Fruit fly (Drosophila melanogaster): ENCODE data around the gene CG3473.

The CG3473 gene

DNA sequence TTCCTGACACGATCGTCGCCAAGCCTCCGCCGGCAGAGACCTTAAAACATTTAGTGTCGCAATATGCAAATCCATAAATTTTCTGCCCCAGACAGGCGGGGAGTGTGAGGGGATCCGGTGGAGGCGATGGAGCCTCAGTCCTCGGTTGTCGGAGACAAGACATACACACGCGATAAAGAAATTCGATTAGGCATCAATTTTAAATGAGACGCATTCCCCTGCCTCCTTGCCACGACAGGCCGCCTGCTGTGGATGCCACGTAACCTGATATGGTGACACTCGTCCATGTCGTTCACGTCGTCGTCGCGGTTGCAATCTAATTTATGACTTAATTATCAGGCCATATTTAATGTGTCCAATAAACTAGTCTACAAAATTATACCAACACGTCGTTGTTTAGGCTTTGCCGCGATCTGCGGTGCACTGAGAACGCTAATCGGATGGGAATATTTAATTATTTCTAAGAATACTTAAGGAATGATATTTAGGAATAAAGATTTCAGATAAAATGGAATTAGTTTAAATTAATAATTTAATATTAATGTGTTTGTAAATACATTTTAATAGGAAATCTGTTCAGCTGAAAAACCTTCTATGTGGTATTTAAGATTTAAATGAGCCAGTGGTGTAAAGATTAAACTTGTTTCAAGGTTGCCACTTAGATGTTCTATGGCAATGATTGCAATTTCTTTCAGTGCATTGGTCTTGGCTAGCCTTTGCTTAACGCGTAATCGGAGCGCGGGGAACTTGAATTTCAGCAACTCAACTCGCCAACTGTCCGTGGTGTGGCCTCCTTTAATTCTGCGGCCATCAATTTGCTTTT is 48.1 kb downstream of the CG3473 start (continued):
- TF ChIP-seq en (GFP tag; optimal IDR thresholded peaks at IDR 0.05) (no peak), CG4328 (GFP tag; optimal IDR thresholded peaks at IDR 0.05) (peak; percentile 40), CG3281 (GFP tag; optimal IDR thresholded peaks at IDR 0.05) (peak; percentile 28), GATAe (GFP tag; conservative IDR thresholded peaks at IDR 0.05) (no peak), CG6689 (GFP tag; IDR thresholded peaks at IDR 0.05) (peak; percentile 67), nerfin-2 (GFP tag; IDR thresholded peaks at IDR 0.05; ENCODE audit: partially characterized antibody) (no peak), psq (GFP tag; optimal IDR thresholded peaks at IDR 0.05) (no peak), CG2199 (GFP tag; IDR thresholded peaks at IDR 0.05) (0 out of 3 replicates have a peak, but pooled peaks have one; percentile 35), CG3847 (GFP tag; IDR thresholded peaks at IDR 0.05) (no peak), CG14050 (GFP tag; IDR thresholded peaks at IDR 0.05) (0 out of 3 replicates have a peak, but pooled peaks have one; percentile 30), unpg (GFP tag; optimal IDR thresholded peaks at IDR 0.05) (peak; percentile 68), CG6175 (GFP tag; IDR thresholded peaks at IDR 0.05) (peak; percentile 82; the same call in 2 of the 3 replicates), scrt (GFP tag; optimal IDR thresholded peaks at IDR 0.05) (peak; percentile 30), grn (GFP tag; optimal IDR thresholded peaks at IDR 0.05) (no peak), btn (GFP tag; optimal IDR thresholded peaks at IDR 0.05) (no peak), CG18599 (GFP tag; optimal IDR thresholded peaks at IDR 0.05) (peak; percentile 40), Lhr (GFP tag; optimal IDR thresholded peaks at IDR 0.05) (peak; percentile 29), Abd-B (GFP tag; optimal IDR thresholded peaks at IDR 0.05) (peak; percentile 46), CG32532 (GFP tag; IDR thresholded peaks at IDR 0.05) (0 out of 2 replicates have a peak, but pooled peaks have one; percentile 6), CG1832 (GFP tag; optimal IDR thresholded peaks at IDR 0.05) (no peak), so (GFP tag; IDR thresholded peaks at IDR 0.05) (peak; percentile 84; the same call in 2 of the 3 replicates), hbn (GFP tag; IDR thresholded peaks at IDR 0.05; ENCODE audit: partially characterized antibody) (no peak), CG7271 (tag; optimal IDR thresholded peaks at IDR 0.05) (no peak), Atf6 (GFP tag; IDR thresholded peaks at IDR 0.05) (peak; percentile 38; the same call in 1 of the 2 replicates), CG6254 (GFP tag; optimal IDR thresholded peaks at IDR 0.05) (peak; percentile 53), CG11696 (GFP tag; IDR thresholded peaks at IDR 0.05) (no peak; the same call in 1 of the 2 replicates), gcm2 (GFP tag; optimal IDR thresholded peaks at IDR 0.05) (no peak), CG14860 (GFP tag; IDR thresholded peaks at IDR 0.05; ENCODE audit: partially characterized antibody) (no peak), Chrac-16 (GFP tag; optimal IDR thresholded peaks at IDR 0.05) (peak; percentile 12), CG34224 (GFP tag; IDR thresholded peaks at IDR 0.05; ENCODE audit: partially characterized antibody) (no peak), tap (tag; optimal IDR thresholded peaks at IDR 0.05) (peak; percentile 70), CG15011 (GFP tag; optimal IDR thresholded peaks at IDR 0.05) (peak; percentile 51), CG7357 (GFP tag; IDR thresholded peaks at IDR 0.05) (peak; percentile 50; the same call in 1 of the 3 replicates), tup (GFP tag; optimal IDR thresholded peaks at IDR 0.05) (no peak), CG10979 (tag; optimal IDR thresholded peaks at IDR 0.05) (peak; percentile 84), CrebB (tag; optimal IDR thresholded peaks at IDR 0.05) (no peak), CG2202 (tag; optimal IDR thresholded peaks at IDR 0.05) (peak; percentile 46), gsb (GFP tag; IDR thresholded peaks at IDR 0.05) (0 out of 2 replicates have a peak, but pooled peaks have one; percentile 11), lilli (GFP tag; optimal IDR thresholded peaks at IDR 0.05) (no peak), CG10959 (GFP tag; IDR thresholded peaks at IDR 0.05) (no peak), Ssrp (tag; optimal IDR thresholded peaks at IDR 0.05) (peak; percentile 74), sr (GFP tag; IDR thresholded peaks at IDR 0.05) (no peak), zf30C (GFP tag; optimal IDR thresholded peaks at IDR 0.05) (peak; percentile 26), esg (GFP tag; conservative IDR thresholded peaks at IDR 0.05) (peak; percentile 63), inv (GFP tag; IDR thresholded peaks at IDR 0.05; ENCODE audit: partially characterized antibody) (no peak), Adf1 (GFP tag; IDR thresholded peaks at IDR 0.05) (0 out of 2 replicates have a peak, but pooled peaks have one; percentile 17), pum (GFP tag; optimal IDR thresholded peaks at IDR 0.05) (no peak), CG12659 (GFP tag; optimal IDR thresholded peaks at IDR 0.05) (peak; percentile 51)

All from whole organism, embryonic.